Worm (Caenorhabditis elegans) whole organism, L4 larva: ENCODE data around the gene F42G10.1.

ENCODE experiments used
- ZK546.5 ChIP-seq, 2 experiments: sonication (generic microtip); optimal IDR thresholded peaks; 2 replicates each; lab custom pipeline; 2017; ENCODE audit warnings: missing biosample characterization in 2 of 2, missing genetic modification characterization in 2 of 2
- ceh-82 ChIP-seq: sonication (generic microtip); optimal IDR thresholded peaks from 2 replicates; lab custom pipeline; 2017; ENCODE audit warnings: missing biosample characterization, missing genetic modification characterization
- ces-1 ChIP-seq: fragments of 150-350 bp; sonication (generic microtip); optimal IDR thresholded peaks from 4 replicates; lab custom pipeline; 2014; ENCODE audit warnings: missing biosample characterization, missing genetic modification reagents, missing genetic modification characterization
- egl-27 ChIP-seq: sonication (generic microtip); optimal IDR thresholded peaks from 3 replicates; lab custom pipeline; 2017; ENCODE audit warnings: missing biosample characterization, missing genetic modification reagents, missing genetic modification characterization
- lin-39 ChIP-seq: fragments of 150-350 bp; optimal IDR thresholded peaks from 2 replicates; lab custom pipeline; 2014; ENCODE audit warnings: missing biosample characterization, missing genetic modification reagents, missing genetic modification characterization
- mdl-1 ChIP-seq, 2 experiments: fragments of 150-350 bp in 1 of 2; sonication (generic microtip) in 1 of 2; optimal IDR thresholded peaks; 2 replicates each; lab custom pipeline; 2014 to 2017; ENCODE audit warnings: missing biosample characterization in 2 of 2, missing genetic modification characterization in 2 of 2
- mxl-2 ChIP-seq: fragments of 200-800 bp; sonication (Bioruptor generic); conservative IDR thresholded peaks from 2 replicates; pipeline ENCODE4 v1.3.6; 2022; ENCODE audit warnings: missing genetic modification reagents, missing genetic modification characterization, missing compliant biosample characterization
- nhr-10 ChIP-seq: fragments of 150-350 bp; optimal IDR thresholded peaks from 2 replicates; lab custom pipeline; 2014; ENCODE audit warnings: missing biosample characterization, missing genetic modification characterization
- nhr-237 ChIP-seq: sonication (generic microtip); optimal IDR thresholded peaks from 2 replicates; lab custom pipeline; 2017; ENCODE audit warnings: missing biosample characterization, missing genetic modification characterization
- nhr-77 ChIP-seq: fragments of 150-350 bp; optimal IDR thresholded peaks from 2 replicates; lab custom pipeline; 2014; ENCODE audit warnings: missing biosample characterization, missing genetic modification characterization
- sdz-12 ChIP-seq: fragments of 200-800 bp; sonication (Bioruptor generic); optimal IDR thresholded peaks from 2 replicates; lab custom pipeline; 2018; ENCODE audit warnings: mild to moderate bottlenecking, missing genetic modification characterization, missing compliant biosample characterization
- snpc-4 ChIP-seq: fragments of 150-350 bp; optimal IDR thresholded peaks from 2 replicates; lab custom pipeline; 2014; ENCODE audit warnings: missing biosample characterization, missing genetic modification characterization
- spr-3 ChIP-seq: fragments of 200-800 bp; sonication (Bioruptor generic); optimal IDR thresholded peaks from 2 replicates; lab custom pipeline; 2018; ENCODE audit warnings: mild to moderate bottlenecking, missing genetic modification characterization, missing compliant biosample characterization

- TF ChIP-seq snpc-4 (tag; lab: Kevin White, UChicago) (no peak), spr-3 (GFP tag; lab: Kevin White, UChicago) (no peak), mdl-1 (tag; optimal IDR thresholded peaks at IDR 0.05; lab: Kevin White, UChicago) (no peak), mxl-2 (GFP tag; lab: Robert Waterston, UW) (no peak), ceh-82 (tag; lab: Kevin White, UChicago) (no peak), nhr-77 (no peak), egl-27 (tag; lab: Kevin White, UChicago) (no peak), ces-1 (GFP tag; lab: Kevin White, UChicago) (no peak), ZK546.5 (tag; optimal IDR thresholded peaks at IDR 0.05; lab: Kevin White, UChicago) (no peak), nhr-10 (tag; lab: Kevin White, UChicago) (no peak), sdz-12 (GFP tag; lab: Kevin White, UChicago) (no peak), lin-39 (tag; lab: Kevin White, UChicago) (no peak), nhr-237 (no peak)
These were observed 22.5 kb upstream of the F42G10.1 start for ce11 chrX:10044473-10044872.
